Fruit fly (Drosophila melanogaster): Measurements from ENCODE around the gene Eip78C.

Eip78C gene

dm6 chr3L:21251381-21251780, 25.0 kb downstream of the Eip78C start:
- TF ChIP-seq noc (tag; optimal IDR thresholded peaks at IDR 0.05): no peak

dm6 chr3L:21252525-21252924, 26.1 kb downstream of the Eip78C start:
- no peak for TF ChIP-seq noc (tag; optimal IDR thresholded peaks at IDR 0.05)

- TF ChIP-seq noc (tag; optimal IDR thresholded peaks at IDR 0.05): no peak
Observed at dm6 chr3L:21252932-21253760, 26.7 kb downstream of the Eip78C start.

dm6 chr3L:21253761-21254523, 27.5 kb downstream of the Eip78C start:
- TF ChIP-seq noc (tag; optimal IDR thresholded peaks at IDR 0.05): no peak

dm6 chr3L:21254524-21254972, 28.1 kb downstream of the Eip78C start:
- TF ChIP-seq noc (tag; optimal IDR thresholded peaks at IDR 0.05): no peak

dm6 chr3L:21256062-21257023, 29.9 kb downstream of the Eip78C start:
- TF ChIP-seq noc (tag; optimal IDR thresholded peaks at IDR 0.05): no peak

dm6 chr3L:21257731-21258130, 31.3 kb downstream of the Eip78C start, which contains the start of gene CG43218:
TSS of gene CG43218 (plus strand) at chr3L:21258020.
- TF ChIP-seq noc (tag; optimal IDR thresholded peaks at IDR 0.05): no peak

- TF ChIP-seq noc (tag; optimal IDR thresholded peaks at IDR 0.05): no peak
Observed at dm6 chr3L:21259257-21259656, 32.8 kb downstream of the Eip78C start.

dm6 chr3L:21261403-21262164, 35.2 kb downstream of the Eip78C start:
- no peak for TF ChIP-seq noc (tag; optimal IDR thresholded peaks at IDR 0.05)

- no peak for TF ChIP-seq noc (tag; optimal IDR thresholded peaks at IDR 0.05)
Observed at dm6 chr3L:21262426-21262825, 36.0 kb downstream of the Eip78C start.

dm6 chr3L:21266101-21266656, 39.8 kb downstream of the Eip78C start:
- no peak for TF ChIP-seq noc (tag; optimal IDR thresholded peaks at IDR 0.05)

dm6 chr3L:21267862-21268385, 41.5 kb downstream of the Eip78C start, which contains the start of gene CG9391:
TSS of gene CG9391 (minus strand) at chr3L:21268335.
- no peak for TF ChIP-seq noc (tag; optimal IDR thresholded peaks at IDR 0.05)

dm6 chr3L:21270480-21270879, 44.1 kb downstream of the Eip78C start, which contains the start of gene CG9389:
TSS of gene CG9389 (minus strand) at chr3L:21270580.
- no peak for TF ChIP-seq noc (tag; optimal IDR thresholded peaks at IDR 0.05)

dm6 chr3L:21273504-21273903, 47.1 kb downstream of the Eip78C start:
- TF ChIP-seq noc (tag; optimal IDR thresholded peaks at IDR 0.05): no peak
